Fruit fly (Drosophila melanogaster) whole organism, embryonic: Measurements from ENCODE around the gene nSMase.
A peak's percentile ranks its signal among the peaks of the same experiment; 100 is the strongest.

ENCODE experiments used
- Bteb2 ChIP-seq: fragments of 200-800 bp; sonication (Bioruptor generic); optimal IDR thresholded peaks from 2 replicates; lab custom pipeline; 2016; ENCODE audit warnings: missing biosample characterization, missing genetic modification characterization
- CG10462 ChIP-seq: fragments of 200-800 bp; sonication (Bioruptor generic); optimal IDR thresholded peaks from 2 replicates; lab custom pipeline; 2016; ENCODE audit warnings: missing biosample characterization, missing genetic modification characterization
- CG11723 ChIP-seq: fragments of 200-800 bp; sonication (Bioruptor generic); optimal IDR thresholded peaks from 2 replicates; lab custom pipeline; 2017; ENCODE audit warnings: missing biosample characterization, mild to moderate bottlenecking, missing genetic modification characterization
- CG12236 ChIP-seq: fragments of 200-800 bp; sonication (Bioruptor generic); optimal IDR thresholded peaks from 2 replicates; lab custom pipeline; 2016; ENCODE audit warnings: missing biosample characterization, missing genetic modification characterization
- CG12659 ChIP-seq: fragments of 200-800 bp; sonication (Bioruptor generic); optimal IDR thresholded peaks from 3 replicates; lab custom pipeline; 2017; ENCODE audit warnings: mild to moderate bottlenecking, missing biosample characterization, missing genetic modification reagents, missing genetic modification characterization
- CG12942 ChIP-seq: fragments of 200-800 bp; sonication (Bioruptor generic); optimal IDR thresholded peaks from 3 replicates; lab custom pipeline; 2016; ENCODE audit warnings: missing biosample characterization, missing genetic modification characterization
- CG13624 ChIP-seq: fragments of 200-800 bp; sonication (Bioruptor generic); optimal IDR thresholded peaks from 2 replicates; lab custom pipeline; 2016; ENCODE audit warnings: missing biosample characterization, missing genetic modification characterization
- CG14667 ChIP-seq: fragments of 200-800 bp; sonication (Bioruptor generic); IDR thresholded peaks from 2 replicates; pipeline ENCODE4 v1.3.6; 2022; ENCODE audit warnings: missing biosample characterization, missing genetic modification characterization
- CG15696 ChIP-seq: fragments of 200-800 bp; sonication (Bioruptor generic); optimal IDR thresholded peaks from 2 replicates; lab custom pipeline; 2019; ENCODE audit warnings: missing biosample characterization, mild to moderate bottlenecking, missing genetic modification characterization, moderate library complexity
- CG17385 ChIP-seq: fragments of 200-800 bp; sonication (Bioruptor generic); optimal IDR thresholded peaks from 3 replicates; lab custom pipeline; 2018; ENCODE audit warnings: missing biosample characterization, mild to moderate bottlenecking, missing genetic modification characterization
- CG17612 ChIP-seq: fragments of 200-800 bp; sonication (Bioruptor generic); IDR thresholded peaks from 2 replicates; pipeline ENCODE4 v1.3.6; 2022; ENCODE audit warnings: missing biosample characterization, missing genetic modification characterization
- CG3726 ChIP-seq: fragments of 200-800 bp; sonication (Bioruptor generic); IDR thresholded peaks from 3 replicates; pipeline ENCODE4, ENCODE4 v1.3.6; 2022; ENCODE audit warnings: missing biosample characterization, missing genetic modification characterization
- CG4820 ChIP-seq: fragments of 200-800 bp; sonication (Bioruptor generic); optimal IDR thresholded peaks from 3 replicates; lab custom pipeline; 2016; ENCODE audit warnings: missing biosample characterization, missing genetic modification characterization
- CG6272 ChIP-seq: fragments of 200-800 bp; sonication (Bioruptor generic); IDR thresholded peaks from 2 replicates; pipeline ENCODE4 v1.3.6; 2022; ENCODE audit warnings: missing biosample characterization, missing genetic modification characterization
- CG6813 ChIP-seq: fragments of 200-800 bp; sonication (Bioruptor generic); optimal IDR thresholded peaks from 2 replicates; lab custom pipeline; 2017; ENCODE audit warnings: missing biosample characterization, missing genetic modification characterization, mild to moderate bottlenecking, moderate library complexity, missing genetic modification reagents
- CG7928 ChIP-seq: fragments of 200-800 bp; sonication (Bioruptor generic); optimal IDR thresholded peaks from 2 replicates; lab custom pipeline; 2017; ENCODE audit warnings: missing biosample characterization, mild to moderate bottlenecking, missing genetic modification characterization
- CG8290 ChIP-seq, 3 experiments: fragments of 200-800 bp; sonication (Bioruptor generic); optimal IDR thresholded peaks; 2 replicates each; lab custom pipeline; 2016 to 2019; ENCODE audit warnings: missing biosample characterization in 3 of 3, missing genetic modification characterization in 3 of 3, mild to moderate bottlenecking in 2 of 3, moderate library complexity in 1 of 3
- CG9932 ChIP-seq: fragments of 200-800 bp; sonication (Bioruptor generic); IDR thresholded peaks from 2 replicates; pipeline ENCODE4 v1.3.6; 2022; ENCODE audit warnings: missing biosample characterization, missing genetic modification characterization
- E2f1 ChIP-seq: fragments of 200-800 bp; sonication (Bioruptor generic); IDR thresholded peaks from 2 replicates; pipeline ENCODE4 v1.3.6; 2022; ENCODE audit warnings: missing biosample characterization, missing genetic modification characterization
- HLH54F ChIP-seq: fragments of 200-800 bp; sonication (Bioruptor generic); optimal IDR thresholded peaks from 3 replicates; lab custom pipeline; 2016; ENCODE audit warnings: missing biosample characterization, missing genetic modification characterization
- Kr ChIP-seq: fragments of 200-800 bp; sonication (Bioruptor generic); optimal IDR thresholded peaks from 2 replicates; lab custom pipeline; 2017; ENCODE audit warnings: missing biosample characterization, mild to moderate bottlenecking, missing genetic modification characterization
- Lim3 ChIP-seq: fragments of 200-800 bp; sonication (Bioruptor generic); IDR thresholded peaks from 2 replicates; pipeline ENCODE4 v1.3.6; 2022; ENCODE audit warnings: missing biosample characterization, missing genetic modification characterization
- Lpt ChIP-seq: fragments of >200 bp; optimal IDR thresholded peaks from 2 replicates; lab custom pipeline; 2018; ENCODE audit warnings: missing biosample characterization, missing genetic modification characterization
- MTF-1 ChIP-seq: fragments of 200-800 bp; sonication (Bioruptor generic); optimal IDR thresholded peaks from 2 replicates; lab custom pipeline; 2018; ENCODE audit warnings: missing biosample characterization, mild to moderate bottlenecking, missing genetic modification characterization, borderline replicate concordance
- Mad ChIP-seq: fragments of 200-800 bp; sonication (Bioruptor generic); optimal IDR thresholded peaks from 2 replicates; lab custom pipeline; 2016; ENCODE audit warnings: missing biosample characterization, missing genetic modification characterization
- ash1 ChIP-seq: fragments of 200-800 bp; sonication (Bioruptor generic); optimal IDR thresholded peaks from 2 replicates; lab custom pipeline; 2018; ENCODE audit warnings: missing biosample characterization, mild to moderate bottlenecking, missing genetic modification characterization
- cas ChIP-seq: fragments of 200-800 bp; sonication (Bioruptor generic); IDR thresholded peaks from 2 replicates; pipeline ENCODE4 v1.3.6; 2022; ENCODE audit warnings: missing biosample characterization, missing genetic modification characterization
- caup ChIP-seq: fragments of 200-800 bp; sonication (Bioruptor generic); optimal IDR thresholded peaks from 3 replicates; lab custom pipeline; 2017; ENCODE audit warnings: missing biosample characterization, mild to moderate bottlenecking, missing genetic modification characterization, moderate library complexity; ENCODE audit not compliant: severe bottlenecking
- chn ChIP-seq: fragments of 200-800 bp; sonication (Bioruptor generic); optimal IDR thresholded peaks from 2 replicates; lab custom pipeline; 2016; ENCODE audit warnings: missing biosample characterization, missing genetic modification characterization
- dati ChIP-seq: fragments of 200-800 bp; sonication (Bioruptor generic); IDR thresholded peaks from 2 replicates; pipeline ENCODE4 v1.3.6; 2022; ENCODE audit warnings: missing biosample characterization, missing genetic modification characterization
- dpn ChIP-seq, 2 experiments: fragments of 200-800 bp; sonication (Bioruptor generic); optimal IDR thresholded peaks; 3 replicates each; lab custom pipeline; 2016; ENCODE audit warnings: missing biosample characterization in 2 of 2, missing genetic modification characterization in 2 of 2
- ems ChIP-seq: fragments of 200-800 bp; sonication (Bioruptor generic); optimal IDR thresholded peaks from 3 replicates; lab custom pipeline; 2016; ENCODE audit warnings: missing biosample characterization, missing genetic modification characterization
- esg ChIP-seq: fragments of 200-800 bp; sonication (Bioruptor generic); conservative IDR thresholded peaks from 2 replicates; pipeline ENCODE4 v1.3.6; 2022; ENCODE audit warnings: missing biosample characterization, missing genetic modification characterization
- hkb ChIP-seq, 2 experiments: fragments of 200-800 bp in 1 of 2; fragments of >200 bp in 1 of 2; sonication (Bioruptor generic) in 1 of 2; IDR thresholded peaks in 1 of 2; optimal IDR thresholded peaks in 1 of 2; 2 replicates each; pipeline versions ENCODE4 v1.3.6 to Lab custom; 2017 to 2022; ENCODE audit warnings: missing biosample characterization in 1 of 2, missing genetic modification characterization in 1 of 2
- nerfin-2 ChIP-seq: fragments of 200-800 bp; sonication (Bioruptor generic); IDR thresholded peaks from 2 replicates; pipeline ENCODE4 v1.3.6; 2022; ENCODE audit warnings: missing biosample characterization, missing genetic modification characterization; ENCODE audit not compliant: partially characterized antibody
- p53 ChIP-seq: fragments of 200-800 bp; sonication (Bioruptor generic); optimal IDR thresholded peaks from 2 replicates; lab custom pipeline; 2016; ENCODE audit warnings: missing biosample characterization, missing genetic modification characterization
- pum ChIP-seq: fragments of 200-800 bp; sonication (Bioruptor generic); optimal IDR thresholded peaks from 2 replicates; lab custom pipeline; 2016; ENCODE audit warnings: missing biosample characterization, missing genetic modification characterization
- ro ChIP-seq: fragments of 200-800 bp; sonication (Bioruptor generic); IDR thresholded peaks from 2 replicates; pipeline ENCODE4 v1.3.6; 2022; ENCODE audit warnings: missing biosample characterization, missing genetic modification characterization
- row ChIP-seq: fragments of 200-800 bp; sonication (Bioruptor generic); IDR thresholded peaks from 3 replicates; pipeline ENCODE4 v1.3.6; 2022; ENCODE audit warnings: missing biosample characterization, missing genetic modification characterization
- salm ChIP-seq: fragments of 200-800 bp; sonication (Bioruptor generic); optimal IDR thresholded peaks from 2 replicates; lab custom pipeline; 2018; ENCODE audit warnings: missing biosample characterization, mild to moderate bottlenecking, missing genetic modification characterization
- schlank ChIP-seq: fragments of 200-800 bp; sonication (Bioruptor generic); optimal IDR thresholded peaks from 2 replicates; lab custom pipeline; 2018; ENCODE audit warnings: missing biosample characterization, mild to moderate bottlenecking, missing genetic modification characterization
- slbo ChIP-seq: fragments of 200-800 bp; sonication (Bioruptor generic); IDR thresholded peaks from 2 replicates; pipeline ENCODE4 v1.3.6; 2022; ENCODE audit warnings: missing biosample characterization, missing genetic modification characterization
- sna ChIP-seq: fragments of 200-800 bp; sonication (Bioruptor generic); IDR thresholded peaks from 2 replicates; pipeline ENCODE4 v1.3.6; 2022; ENCODE audit warnings: missing biosample characterization, missing genetic modification characterization; ENCODE audit not compliant: partially characterized antibody
- tio ChIP-seq: fragments of 200-800 bp; sonication (Bioruptor generic); optimal IDR thresholded peaks from 2 replicates; lab custom pipeline; 2017; ENCODE audit warnings: missing biosample characterization, missing genetic modification characterization, inconsistent platforms
- tll ChIP-seq, 2 experiments: fragments of 200-800 bp in 1 of 2; fragments of >200 bp in 1 of 2; sonication (Bioruptor generic) in 1 of 2; optimal IDR thresholded peaks; 2 replicates each; lab custom pipeline; 2017 to 2019; ENCODE audit warnings: missing biosample characterization in 2 of 2, missing genetic modification characterization in 2 of 2, mild to moderate bottlenecking in 1 of 2, moderate library complexity in 1 of 2
- toy ChIP-seq: fragments of 200-800 bp; sonication (Bioruptor generic); IDR thresholded peaks from 2 replicates; pipeline ENCODE4 v1.3.6; 2022; ENCODE audit warnings: missing biosample characterization, missing genetic modification characterization
- trh ChIP-seq: fragments of 200-800 bp; sonication (Bioruptor generic); optimal IDR thresholded peaks from 2 replicates; lab custom pipeline; 2016; ENCODE audit warnings: missing biosample characterization, missing genetic modification characterization
- vvl ChIP-seq: fragments of 200-800 bp; sonication (Bioruptor generic); IDR thresholded peaks from 2 replicates; pipeline ENCODE4 v1.3.6; 2022; ENCODE audit warnings: missing biosample characterization, missing genetic modification characterization
- wdn ChIP-seq: fragments of 200-800 bp; sonication (Bioruptor generic); IDR thresholded peaks from 2 replicates; pipeline ENCODE4 v1.3.6; 2022; ENCODE audit warnings: missing biosample characterization, missing genetic modification characterization
- zen ChIP-seq: fragments of 200-800 bp; sonication (Bioruptor generic); optimal IDR thresholded peaks from 3 replicates; lab custom pipeline; 2018; ENCODE audit warnings: missing biosample characterization, mild to moderate bottlenecking, missing genetic modification characterization, moderate library complexity

Gene nSMase

DNA sequence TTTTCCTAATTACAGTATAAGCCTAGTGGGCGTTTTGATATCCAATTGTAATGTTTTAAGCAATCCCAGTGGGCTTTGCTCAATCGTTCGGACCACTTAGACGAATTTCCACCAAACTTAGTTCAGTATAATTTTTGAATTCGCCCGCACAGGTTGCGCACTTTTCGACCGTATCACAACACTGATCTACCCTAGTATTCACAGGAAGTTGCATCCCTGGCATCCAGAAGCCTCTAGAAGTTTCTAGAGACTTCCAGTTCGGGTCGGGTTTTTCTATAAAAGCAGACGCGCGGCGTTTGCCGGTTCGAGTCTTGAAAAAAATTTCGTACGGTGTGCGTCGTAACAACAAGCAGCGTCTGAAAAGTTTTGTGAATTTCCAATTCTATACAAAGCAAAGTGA, 26.0 kb upstream of the nSMase start, which contains the start of gene Hsp83 (continued):
- TF ChIP-seq zen (tag; lab: Kevin White, UChicago) (peak; percentile 66), p53 (GFP tag; lab: Kevin White, UChicago) (peak; percentile 92), CG6813 (peak; percentile 100), CG11723 (GFP tag; lab: Kevin White, UChicago) (peak; percentile 98), Kr (GFP tag; lab: Kevin White, UChicago) (peak; percentile 94), CG15696 (tag; lab: Kevin White, UChicago) (peak; percentile 36), CG4820 (GFP tag; lab: Kevin White, UChicago) (peak; percentile 76), E2f1 (peak; percentile 87), MTF-1 (GFP tag; lab: Kevin White, UChicago) (peak; percentile 99), CG8290 (GFP tag; optimal IDR thresholded peaks at IDR 0.05; lab: Kevin White, UChicago) (peak; percentile 91), CG8290 (tag; optimal IDR thresholded peaks at IDR 0.05; lab: Kevin White, UChicago) (peak; percentile 97), HLH54F (GFP tag; lab: Kevin White, UChicago) (peak; percentile 88), CG3726 (GFP tag; lab: Robert Waterston, UW) (peak; percentile 90), CG12236 (GFP tag; lab: Kevin White, UChicago) (peak; percentile 88), CG17612 (GFP tag; lab: Robert Waterston, UW) (peak; percentile 85), pum (peak; percentile 81), CG6272 (GFP tag; lab: Robert Waterston, UW) (peak; percentile 56), caup (GFP tag; lab: Kevin White, UChicago) (peak; percentile 100), tio (GFP tag; lab: Kevin White, UChicago) (peak; percentile 75), row (GFP tag; lab: Robert Waterston, UW) (peak; percentile 10; the same call in 1 of the 3 replicates), salm (peak; percentile 89), tll (GFP tag; optimal IDR thresholded peaks at IDR 0.05; lab: Kevin White, UChicago) (no peak), ems (GFP tag; lab: Kevin White, UChicago) (peak; percentile 92), CG14667 (GFP tag; lab: Robert Waterston, UW) (peak; percentile 31; the same call in 1 of the 2 replicates), toy (GFP tag; lab: Robert Waterston, UW) (peak; percentile 78; the same call in 1 of the 2 replicates), CG7928 (peak; percentile 99), dpn (GFP tag; optimal IDR thresholded peaks at IDR 0.05; lab: Kevin White, UChicago) (peak; percentile 85 to 94), CG9932 (GFP tag; lab: Robert Waterston, UW) (peak; percentile 84), sna (GFP tag; lab: Robert Waterston, UW) (no peak), Bteb2 (GFP tag; lab: Kevin White, UChicago) (peak; percentile 90), esg (GFP tag; lab: Robert Waterston, UW) (peak; percentile 63), dati (peak; percentile 88), schlank (tag; lab: Kevin White, UChicago) (peak; percentile 99), nerfin-2 (GFP tag; lab: Robert Waterston, UW) (no peak), CG12942 (peak; percentile 76), Mad (GFP tag; lab: Kevin White, UChicago) (peak; percentile 95), hkb (optimal IDR thresholded peaks at IDR 0.05; lab: Kevin White, UChicago) (no peak), hkb (GFP tag; IDR thresholded peaks at IDR 0.05; lab: Robert Waterston, UW) (peak; percentile 96), CG10462 (GFP tag; lab: Kevin White, UChicago) (peak; percentile 80), trh (GFP tag; lab: Kevin White, UChicago) (peak; percentile 75), ro (GFP tag; lab: Robert Waterston, UW) (peak; percentile 40; the same call in 1 of the 2 replicates), vvl (peak; percentile 97), CG13624 (peak; percentile 94), ash1 (GFP tag; lab: Kevin White, UChicago) (peak; percentile 99), CG17385 (peak; percentile 96), cas (GFP tag; lab: Robert Waterston, UW) (peak; percentile 81; the same call in 1 of the 2 replicates), CG12659 (GFP tag; lab: Kevin White, UChicago) (peak; percentile 98), chn (peak; percentile 79), wdn (GFP tag; lab: Robert Waterston, UW) (peak; percentile 90), Lpt (no peak), Lim3 (GFP tag; lab: Robert Waterston, UW) (0 out of 2 replicates have a peak, but pooled peaks have one; percentile 17), slbo (GFP tag; lab: Robert Waterston, UW) (peak; percentile 84)
